Worm (Caenorhabditis elegans) whole organism, early embryonic: ENCODE data around the gene eef-1B.2.

Experiments
- hmg-4 ChIP-seq: fragments of 200-800 bp; sonication (Bioruptor generic); optimal IDR thresholded peaks from 2 replicates; lab custom pipeline; 2018; ENCODE audit warnings: mild to moderate bottlenecking, missing genetic modification characterization, missing compliant biosample characterization
- hnd-1 ChIP-seq: sonication (generic microtip); optimal IDR thresholded peaks from 2 replicates; lab custom pipeline; 2016; ENCODE audit warnings: missing genetic modification characterization, missing compliant biosample characterization
- scrt-1 ChIP-seq: fragments of 200-800 bp; sonication (Bioruptor generic); IDR thresholded peaks from 2 replicates; pipeline ENCODE4 v1.3.6; 2022; ENCODE audit warnings: missing genetic modification characterization, missing compliant biosample characterization

DNA sequence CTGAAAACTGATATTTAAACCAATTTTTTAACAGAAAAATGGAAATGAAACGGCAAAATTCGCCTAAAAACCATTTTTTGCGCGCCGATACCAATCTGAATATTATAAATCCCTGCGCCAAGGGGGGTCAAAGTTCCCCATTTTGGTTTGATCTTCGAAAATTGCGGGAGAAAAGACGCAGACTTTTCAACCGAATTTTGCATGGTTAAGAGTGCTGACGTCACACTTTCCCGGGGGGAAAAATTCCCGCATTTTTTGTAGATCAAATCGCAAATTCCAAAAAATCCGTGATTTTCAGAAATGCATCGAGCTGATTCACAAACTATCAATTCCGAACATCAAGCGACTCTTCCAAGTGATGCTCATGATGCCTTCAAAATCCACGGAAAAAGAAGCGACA is 7.6 kb upstream of the eef-1B.2 start:
- TF ChIP-seq scrt-1 (no peak), hnd-1 (tag; lab: Kevin White, UChicago) (no peak), hmg-4 (GFP tag; lab: Kevin White, UChicago) (no peak)
